Worm (Caenorhabditis elegans): ENCODE results near the gene M60.6.

The M60.6 gene

DNA sequence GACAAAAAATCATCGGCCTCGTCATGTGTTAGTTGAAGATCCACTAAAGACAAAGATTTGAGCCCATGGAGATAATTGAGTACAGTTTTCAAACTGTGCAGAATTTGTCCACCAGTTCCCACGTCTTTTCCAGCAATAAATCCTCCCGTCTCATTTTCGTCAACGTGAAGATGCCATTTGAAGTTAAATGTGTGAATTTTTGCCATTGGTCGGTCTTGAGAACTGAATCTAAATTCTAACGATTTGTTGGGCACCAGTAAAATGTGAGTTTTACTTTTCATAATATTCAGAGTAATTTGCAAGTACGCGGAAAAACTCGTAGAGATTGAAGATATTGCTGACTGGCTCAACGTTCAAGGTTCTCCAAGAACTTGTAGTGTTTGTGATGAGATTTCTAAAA, 21.7 kb downstream of the M60.6 start:
- no peak for TF ChIP-seq tbx-2 (tag; optimal IDR thresholded peaks at IDR 0.05)
- TF ChIP-seq lin-39 (tag; optimal IDR thresholded peaks at IDR 0.05), result no peak
- TF ChIP-seq hmg-11 (tag; optimal IDR thresholded peaks at IDR 0.05), result no peak
- no peak for TF ChIP-seq ztf-11 (tag; optimal IDR thresholded peaks at IDR 0.05)
- no peak for TF ChIP-seq aly-2 (tag; optimal IDR thresholded peaks at IDR 0.05)
- TF ChIP-seq nhr-77 (tag; optimal IDR thresholded peaks at IDR 0.05), result no peak
- no peak for TF ChIP-seq lsy-12 (tag; optimal IDR thresholded peaks at IDR 0.05)
- TF ChIP-seq R02D3.7 (tag; optimal IDR thresholded peaks at IDR 0.05), result no peak
- TF ChIP-seq mml-1 (tag; optimal IDR thresholded peaks at IDR 0.05), result no peak
- TF ChIP-seq daf-12 (tag; optimal IDR thresholded peaks at IDR 0.05), result no peak
- TF ChIP-seq elt-2 (tag; optimal IDR thresholded peaks at IDR 0.05), result no peak
- no peak for TF ChIP-seq mdl-1 (tag; optimal IDR thresholded peaks at IDR 0.05)
- TF ChIP-seq pha-4 (tag; optimal IDR thresholded peaks at IDR 0.05), result no peak
- TF ChIP-seq pqm-1 (tag; optimal IDR thresholded peaks at IDR 0.05), result no peak
- no peak for TF ChIP-seq lin-15B (tag; optimal IDR thresholded peaks at IDR 0.05)
- TF ChIP-seq skn-1 (tag; optimal IDR thresholded peaks at IDR 0.05), result no peak

DNA sequence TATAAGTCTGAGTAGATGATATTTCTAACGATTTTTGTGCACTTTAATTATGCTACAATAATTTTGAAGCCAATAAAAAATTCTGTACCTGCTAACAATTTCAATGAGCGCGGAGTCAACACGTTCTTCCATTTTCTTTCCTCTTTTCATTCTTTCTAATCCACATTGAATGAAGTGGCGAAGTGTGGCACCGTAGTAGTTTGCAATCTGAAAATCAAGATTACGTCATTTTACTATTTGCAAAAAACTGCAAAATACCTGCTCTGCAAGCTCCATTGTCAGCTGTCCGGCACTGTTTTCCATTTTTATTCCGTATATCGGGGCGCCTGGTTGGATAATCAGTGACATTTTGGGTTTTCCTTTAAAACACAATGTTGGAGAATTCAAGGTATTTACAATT, 23.0 kb downstream of the M60.6 start:
- TF ChIP-seq eor-1 (tag; optimal IDR thresholded peaks at IDR 0.05) (no peak), unc-62 (GFP tag; optimal IDR thresholded peaks at IDR 0.05) (no peak), mml-1 (tag; optimal IDR thresholded peaks at IDR 0.05) (no peak), tbx-2 (tag; optimal IDR thresholded peaks at IDR 0.05) (no peak), nhr-11 (tag; optimal IDR thresholded peaks at IDR 0.05) (no peak), pqm-1 (tag; optimal IDR thresholded peaks at IDR 0.05) (no peak), elt-1 (tag; optimal IDR thresholded peaks at IDR 0.05) (no peak), nhr-25 (tag; optimal IDR thresholded peaks at IDR 0.05) (no peak), nhr-28 (tag; optimal IDR thresholded peaks at IDR 0.05) (no peak), ceh-9 (tag; optimal IDR thresholded peaks at IDR 0.05) (no peak), ZK546.5 (tag; optimal IDR thresholded peaks at IDR 0.05) (no peak), daf-12 (tag; optimal IDR thresholded peaks at IDR 0.05) (no peak), snpc-4 (tag; optimal IDR thresholded peaks at IDR 0.05) (no peak)

ce11 chrX:8224916-8225315, 27.3 kb downstream of the M60.6 start, which contains the start of gene K02A6.2:
TSS of gene K02A6.2 (minus strand) at chrX:8225016.
- no peak for TF ChIP-seq pha-4 (tag; optimal IDR thresholded peaks at IDR 0.05)
- no peak for TF ChIP-seq fkh-10 (GFP tag; optimal IDR thresholded peaks at IDR 0.05)
- TF ChIP-seq fos-1 (tag; optimal IDR thresholded peaks at IDR 0.05), result no peak
- TF ChIP-seq unc-62 (GFP tag; optimal IDR thresholded peaks at IDR 0.05), result no peak
- no peak for TF ChIP-seq hmg-11 (tag; optimal IDR thresholded peaks at IDR 0.05)
- TF ChIP-seq nhr-76 (tag; optimal IDR thresholded peaks at IDR 0.05), result no peak
- no peak for TF ChIP-seq fkh-2 (tag; optimal IDR thresholded peaks at IDR 0.05)
- no peak for TF ChIP-seq R02D3.7 (tag; optimal IDR thresholded peaks at IDR 0.05)

ce11 chrX:8219428-8219827, 32.8 kb downstream of the M60.6 start, which contains the start of gene K02A6.1:
TSS of gene K02A6.1 (plus strand) at chrX:8219728.
- TF ChIP-seq nhr-77 (tag; optimal IDR thresholded peaks at IDR 0.05) (no peak), ZK546.5 (tag; optimal IDR thresholded peaks at IDR 0.05) (no peak), egl-27 (tag; optimal IDR thresholded peaks at IDR 0.05) (no peak), pha-4 (tag; optimal IDR thresholded peaks at IDR 0.05) (no peak), snpc-4 (tag; optimal IDR thresholded peaks at IDR 0.05) (no peak), fos-1 (tag; optimal IDR thresholded peaks at IDR 0.05) (no peak), pqm-1 (tag; optimal IDR thresholded peaks at IDR 0.05) (no peak), elt-1 (tag; optimal IDR thresholded peaks at IDR 0.05) (no peak), nhr-28 (tag; optimal IDR thresholded peaks at IDR 0.05) (no peak), hmg-11 (tag; optimal IDR thresholded peaks at IDR 0.05) (no peak), ceh-16 (tag; optimal IDR thresholded peaks at IDR 0.05) (no peak), ceh-28 (tag; optimal IDR thresholded peaks at IDR 0.05) (no peak)

DNA sequence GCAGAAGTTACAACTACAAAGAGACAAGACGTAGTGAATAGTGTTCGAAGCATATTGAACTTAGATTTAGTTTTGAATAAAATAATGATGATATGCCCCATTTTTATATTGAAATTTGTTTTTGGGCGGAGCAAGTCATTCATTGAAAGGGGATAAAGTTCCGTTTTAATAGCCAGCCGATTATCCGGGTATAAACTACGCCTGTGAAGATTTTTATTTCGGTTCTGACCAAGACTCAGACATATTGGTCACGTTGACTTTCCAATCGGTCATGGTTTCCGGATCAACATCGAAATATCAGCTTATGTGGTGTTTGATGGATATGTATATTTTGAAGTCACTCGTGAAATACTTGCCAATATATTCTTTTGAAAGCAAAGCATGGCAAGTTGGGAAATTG, 33.6 kb downstream of the M60.6 start, which contains the start of gene K02A6.4:
Gene K02A6.4 (minus strand): TSS at position 101 of the 400 bp plus-strand sequence.
- no peak for TF ChIP-seq egl-27 (tag; optimal IDR thresholded peaks at IDR 0.05)

DNA sequence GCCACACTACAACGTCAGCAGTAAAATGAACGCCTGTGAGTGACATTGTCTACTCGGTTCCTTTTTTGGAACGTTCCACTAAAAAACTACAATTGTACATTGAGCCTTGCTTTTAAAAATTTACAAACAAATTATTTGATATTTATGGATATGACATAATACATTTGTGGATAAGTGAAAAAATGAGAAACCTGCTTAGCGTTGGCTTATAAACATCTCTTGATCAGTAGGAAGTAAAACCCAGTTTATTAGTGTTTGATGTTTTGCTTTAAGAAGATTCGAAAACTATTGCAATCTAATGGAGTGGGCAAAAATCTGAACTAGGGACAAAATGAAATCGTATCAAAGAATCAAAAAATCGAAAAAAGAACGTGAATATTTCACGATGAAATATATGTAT, 35.3 kb downstream of the M60.6 start:
- TF ChIP-seq nhr-237 (tag; optimal IDR thresholded peaks at IDR 0.05), result no peak
- TF ChIP-seq ceh-82 (tag; optimal IDR thresholded peaks at IDR 0.05), result no peak
- TF ChIP-seq snpc-4 (tag; optimal IDR thresholded peaks at IDR 0.05), result no peak
- no peak for TF ChIP-seq ZK546.5 (tag; optimal IDR thresholded peaks at IDR 0.05)
- no peak for TF ChIP-seq aly-2 (tag; optimal IDR thresholded peaks at IDR 0.05)
- TF ChIP-seq daf-12 (tag; optimal IDR thresholded peaks at IDR 0.05), result no peak
- TF ChIP-seq mml-1 (tag; optimal IDR thresholded peaks at IDR 0.05), result no peak
- TF ChIP-seq ama-1 (optimal IDR thresholded peaks at IDR 0.05), result no peak
- TF ChIP-seq elt-1 (tag; optimal IDR thresholded peaks at IDR 0.05), result no peak
- TF ChIP-seq R02D3.7 (tag; optimal IDR thresholded peaks at IDR 0.05), result no peak
- TF ChIP-seq tbx-2 (tag; optimal IDR thresholded peaks at IDR 0.05), result no peak
- TF ChIP-seq fos-1 (tag; optimal IDR thresholded peaks at IDR 0.05), result no peak
- TF ChIP-seq unc-39 (tag; optimal IDR thresholded peaks at IDR 0.05), result no peak
- TF ChIP-seq egl-5 (tag; optimal IDR thresholded peaks at IDR 0.05), result no peak

All from whole organism, L3 larva.